Worm (Caenorhabditis elegans) whole organism, young adult: ENCODE measurements around the gene sdz-26.

Experiments used
- F22D6.2 ChIP-seq: sonication (generic microtip); optimal IDR thresholded peaks from 2 replicates; lab custom pipeline; 2016; ENCODE audit warnings: mild to moderate bottlenecking, missing genetic modification characterization, missing compliant biosample characterization
- F37B4.10 ChIP-seq: fragments of 200-800 bp; sonication (Bioruptor generic); IDR thresholded peaks from 2 replicates; pipeline ENCODE4 v1.3.6; 2022; ENCODE audit warnings: missing genetic modification characterization, missing compliant biosample characterization
- F49E8.2 ChIP-seq: sonication (generic microtip); optimal IDR thresholded peaks from 3 replicates; lab custom pipeline; 2017; ENCODE audit warnings: missing genetic modification characterization, mild to moderate bottlenecking, missing compliant biosample characterization, antibody characterized with exemption, moderate library complexity; ENCODE audit not compliant: insufficient read depth
- F52B5.7 ChIP-seq: sonication (generic microtip); optimal IDR thresholded peaks from 2 replicates; lab custom pipeline; 2016; ENCODE audit warnings: mild to moderate bottlenecking, missing genetic modification characterization, missing compliant biosample characterization
- F55B11.4 ChIP-seq: sonication (generic microtip); optimal IDR thresholded peaks from 2 replicates; lab custom pipeline; 2016; ENCODE audit warnings: missing compliant biosample characterization, missing genetic modification characterization, borderline replicate concordance; ENCODE audit not compliant: insufficient read depth
- F57A8.1 ChIP-seq: fragments of 200-800 bp; sonication (Bioruptor generic); optimal IDR thresholded peaks from 2 replicates; lab custom pipeline; 2018; ENCODE audit warnings: mild to moderate bottlenecking, missing genetic modification characterization, moderate library complexity, missing compliant biosample characterization
- T07F8.4 ChIP-seq: sonication (generic microtip); optimal IDR thresholded peaks from 2 replicates; lab custom pipeline; 2016; ENCODE audit warnings: mild to moderate bottlenecking, missing genetic modification characterization, moderate library complexity, missing compliant biosample characterization
- Y56A3A.18 ChIP-seq: fragments of 200-800 bp; sonication (Bioruptor generic); IDR thresholded peaks from 2 replicates; pipeline ENCODE4 v1.3.6; 2022; ENCODE audit warnings: missing genetic modification reagents, missing genetic modification characterization, missing compliant biosample characterization
- Y67H2A.10 ChIP-seq: fragments of 200-800 bp; sonication (Bioruptor generic); conservative IDR thresholded peaks from 2 replicates; pipeline ENCODE4 v1.3.6; 2022; ENCODE audit warnings: missing genetic modification reagents, missing genetic modification characterization, missing compliant biosample characterization
- Y95B8A.8 ChIP-seq: fragments of 200-800 bp; sonication (Bioruptor generic); IDR thresholded peaks from 2 replicates; pipeline ENCODE4 v1.3.6; 2022; ENCODE audit warnings: missing genetic modification reagents, missing genetic modification characterization, missing compliant biosample characterization
- aptf-3 ChIP-seq: fragments of 200-800 bp; sonication (Bioruptor generic); IDR thresholded peaks from 2 replicates; pipeline ENCODE4 v1.3.6; 2022; ENCODE audit warnings: missing genetic modification characterization, missing compliant biosample characterization
- atf-7 ChIP-seq: sonication (generic microtip); optimal IDR thresholded peaks from 2 replicates; lab custom pipeline; 2017; ENCODE audit warnings: mild to moderate bottlenecking, missing genetic modification characterization, missing compliant biosample characterization
- attf-5 ChIP-seq: fragments of 200-800 bp; sonication (Bioruptor generic); optimal IDR thresholded peaks from 2 replicates; lab custom pipeline; 2018; ENCODE audit warnings: mild to moderate bottlenecking, missing genetic modification characterization, missing compliant biosample characterization
- bed-1 ChIP-seq: fragments of 200-800 bp; sonication (Bioruptor generic); IDR thresholded peaks from 2 replicates; pipeline ENCODE4 v1.3.6; 2022; ENCODE audit warnings: missing genetic modification reagents, missing genetic modification characterization, missing compliant biosample characterization
- bed-2 ChIP-seq: fragments of 200-800 bp; sonication (Bioruptor generic); IDR thresholded peaks from 2 replicates; pipeline ENCODE4 v1.3.6; 2022; ENCODE audit warnings: missing genetic modification reagents, missing genetic modification characterization, missing compliant biosample characterization
- ceh-100 ChIP-seq: fragments of 200-800 bp; sonication (Bioruptor generic); IDR thresholded peaks from 2 replicates; pipeline ENCODE4 v1.3.6; 2022; ENCODE audit warnings: missing genetic modification reagents, missing genetic modification characterization, missing compliant biosample characterization
- ceh-27 ChIP-seq: fragments of 200-800 bp; sonication (Bioruptor generic); optimal IDR thresholded peaks from 2 replicates; lab custom pipeline; 2018; ENCODE audit warnings: mild to moderate bottlenecking, missing genetic modification characterization, moderate library complexity, missing compliant biosample characterization
- ceh-58 ChIP-seq: fragments of 200-800 bp; sonication (Bioruptor generic); IDR thresholded peaks from 2 replicates; pipeline ENCODE4 v1.3.6; 2022; ENCODE audit warnings: missing genetic modification characterization, missing compliant biosample characterization
- ceh-79 ChIP-seq: sonication (generic microtip); optimal IDR thresholded peaks from 2 replicates; lab custom pipeline; 2017; ENCODE audit warnings: mild to moderate bottlenecking, missing genetic modification characterization, missing compliant biosample characterization
- egl-44 ChIP-seq: fragments of 200-800 bp; sonication (Bioruptor generic); IDR thresholded peaks from 2 replicates; pipeline ENCODE4 v1.3.6; 2022; ENCODE audit warnings: missing genetic modification reagents, missing genetic modification characterization, missing compliant biosample characterization
- gei-17 ChIP-seq: fragments of 200-800 bp; sonication (Bioruptor generic); optimal IDR thresholded peaks from 2 replicates; lab custom pipeline; 2018; ENCODE audit warnings: mild to moderate bottlenecking, missing genetic modification characterization, missing compliant biosample characterization
- him-1 ChIP-seq: sonication (generic microtip); optimal IDR thresholded peaks from 2 replicates; lab custom pipeline; 2016; ENCODE audit warnings: missing genotype, missing genetic modification reagents, missing genetic modification characterization, missing compliant biosample characterization
- hrde-1 ChIP-seq: sonication (generic microtip); optimal IDR thresholded peaks from 2 replicates; lab custom pipeline; 2016; ENCODE audit warnings: missing genetic modification characterization, mild to moderate bottlenecking, missing compliant biosample characterization, moderate library complexity, missing genotype, missing genetic modification reagents, borderline replicate concordance
- lag-1 ChIP-seq: fragments of 200-800 bp; sonication (Bioruptor generic); IDR thresholded peaks from 2 replicates; pipeline ENCODE4 v1.3.6; 2022; ENCODE audit warnings: missing genetic modification reagents, missing genetic modification characterization, missing compliant biosample characterization
- let-526 ChIP-seq: fragments of 200-800 bp; sonication (Bioruptor generic); IDR thresholded peaks from 2 replicates; pipeline ENCODE4 v1.3.6; 2022; ENCODE audit warnings: missing genetic modification reagents, missing genetic modification characterization, missing compliant biosample characterization
- lin-40 ChIP-seq: sonication (generic microtip); optimal IDR thresholded peaks from 2 replicates; lab custom pipeline; 2016; ENCODE audit warnings: missing genetic modification characterization, mild to moderate bottlenecking, missing compliant biosample characterization, missing genotype, missing genetic modification reagents
- lin-54 ChIP-seq: fragments of 200-800 bp; sonication (Bioruptor generic); optimal IDR thresholded peaks from 2 replicates; lab custom pipeline; 2018; ENCODE audit warnings: mild to moderate bottlenecking, missing genetic modification characterization, missing compliant biosample characterization
- lir-1 ChIP-seq: fragments of 200-800 bp; sonication (Bioruptor generic); conservative IDR thresholded peaks from 2 replicates; pipeline ENCODE4 v1.3.6; 2022; ENCODE audit warnings: missing genetic modification reagents, missing genetic modification characterization, missing compliant biosample characterization
- madf-8 ChIP-seq: fragments of 200-800 bp; sonication (Bioruptor generic); conservative IDR thresholded peaks from 2 replicates; pipeline ENCODE4 v1.3.6; 2022; ENCODE audit warnings: missing genetic modification reagents, missing genetic modification characterization, missing compliant biosample characterization
- mcd-1 ChIP-seq: fragments of 200-800 bp; sonication (Bioruptor generic); IDR thresholded peaks from 2 replicates; pipeline ENCODE4 v1.3.6; 2022; ENCODE audit warnings: missing genetic modification reagents, missing genetic modification characterization, missing compliant biosample characterization
- mel-28 ChIP-seq: sonication (generic microtip); optimal IDR thresholded peaks from 2 replicates; lab custom pipeline; 2016; ENCODE audit warnings: borderline replicate concordance, mild to moderate bottlenecking, missing genetic modification characterization, missing compliant biosample characterization
- nfya-2 ChIP-seq: fragments of 200-800 bp; sonication (Bioruptor generic); IDR thresholded peaks from 2 replicates; pipeline ENCODE4 v1.3.6; 2022; ENCODE audit warnings: missing genetic modification reagents, missing genetic modification characterization, missing compliant biosample characterization
- nhr-120 ChIP-seq: fragments of 200-800 bp; sonication (Bioruptor generic); IDR thresholded peaks from 2 replicates; pipeline ENCODE4 v1.3.6; 2022; ENCODE audit warnings: missing genetic modification characterization, missing compliant biosample characterization
- nhr-27 ChIP-seq: fragments of 200-800 bp; sonication (Bioruptor generic); optimal IDR thresholded peaks from 2 replicates; lab custom pipeline; 2018; ENCODE audit warnings: mild to moderate bottlenecking, missing genetic modification characterization, moderate library complexity, missing compliant biosample characterization
- repo-1 ChIP-seq: sonication (generic microtip); optimal IDR thresholded peaks from 2 replicates; lab custom pipeline; 2017; ENCODE audit warnings: mild to moderate bottlenecking, missing genetic modification characterization, missing compliant biosample characterization
- sdz-38 ChIP-seq: sonication (generic microtip); optimal IDR thresholded peaks from 2 replicates; lab custom pipeline; 2016; ENCODE audit warnings: missing genotype, missing genetic modification characterization, missing compliant biosample characterization
- sea-2 ChIP-seq: fragments of 200-800 bp; sonication (Bioruptor generic); IDR thresholded peaks from 2 replicates; pipeline ENCODE4 v1.3.6; 2022; ENCODE audit warnings: missing genetic modification characterization, missing compliant biosample characterization
- snpc-3.4 ChIP-seq: sonication (generic microtip); optimal IDR thresholded peaks from 2 replicates; lab custom pipeline; 2017; ENCODE audit warnings: missing genetic modification characterization, mild to moderate bottlenecking, missing compliant biosample characterization, antibody characterized with exemption, moderate library complexity, missing genotype, missing genetic modification reagents
- snpc-4 ChIP-seq, 5 experiments: fragments of 150-350 bp in 1 of 5; sonication (generic microtip) in 4 of 5; optimal IDR thresholded peaks; 2 replicates each; lab custom pipeline; 2014 to 2018; ENCODE audit warnings: missing genetic modification characterization in 5 of 5, missing biosample characterization in 3 of 5, antibody characterized with exemption in 2 of 5, mild to moderate bottlenecking in 2 of 5, missing compliant biosample characterization in 2 of 5, missing genotype in 2 of 5, moderate library complexity in 2 of 5, missing genetic modification reagents in 1 of 5
- tbp1 ChIP-seq: fragments of 200-800 bp; sonication (Bioruptor generic); optimal IDR thresholded peaks from 2 replicates; lab custom pipeline; 2018; ENCODE audit warnings: mild to moderate bottlenecking, missing genetic modification characterization, missing compliant biosample characterization
- tbx-9 ChIP-seq: sonication (generic microtip); optimal IDR thresholded peaks from 2 replicates; lab custom pipeline; 2016; ENCODE audit warnings: borderline replicate concordance, missing genetic modification characterization, inconsistent platforms, missing compliant biosample characterization
- unc-130 ChIP-seq: sonication (generic microtip); optimal IDR thresholded peaks from 2 replicates; lab custom pipeline; 2016; ENCODE audit warnings: missing genetic modification reagents, missing genetic modification characterization, missing compliant biosample characterization
- unc-62 ChIP-seq: fragments of 150-350 bp; optimal IDR thresholded peaks from 2 replicates; lab custom pipeline; 2014; ENCODE audit warnings: missing biosample characterization, missing genetic modification reagents, missing genetic modification characterization
- ztf-18 ChIP-seq: sonication (generic microtip); optimal IDR thresholded peaks from 2 replicates; lab custom pipeline; 2016; ENCODE audit warnings: missing genotype, mild to moderate bottlenecking, missing genetic modification characterization, missing compliant biosample characterization
- ztf-22 ChIP-seq: fragments of 200-800 bp; sonication (Bioruptor generic); optimal IDR thresholded peaks from 2 replicates; lab custom pipeline; 2018; ENCODE audit warnings: mild to moderate bottlenecking, missing genetic modification characterization, moderate library complexity, missing compliant biosample characterization
- ztf-25 ChIP-seq: fragments of 200-800 bp; sonication (Bioruptor generic); IDR thresholded peaks from 2 replicates; pipeline ENCODE4 v1.3.6; 2022; ENCODE audit warnings: missing genetic modification reagents, missing genetic modification characterization, missing compliant biosample characterization
- ztf-26 ChIP-seq: sonication (generic microtip); optimal IDR thresholded peaks from 2 replicates; lab custom pipeline; 2017; ENCODE audit warnings: missing genetic modification characterization, missing compliant biosample characterization
- ztf-28 ChIP-seq: fragments of 200-800 bp; sonication (Bioruptor generic); IDR thresholded peaks from 2 replicates; pipeline ENCODE4 v1.3.6; 2022; ENCODE audit warnings: missing genetic modification reagents, missing genetic modification characterization, missing compliant biosample characterization
- ztf-6 ChIP-seq: fragments of 200-800 bp; sonication (Bioruptor generic); IDR thresholded peaks from 2 replicates; pipeline ENCODE4 v1.3.6; 2022; ENCODE audit warnings: missing genetic modification reagents, missing genetic modification characterization, missing compliant biosample characterization

sdz-26 gene

DNA sequence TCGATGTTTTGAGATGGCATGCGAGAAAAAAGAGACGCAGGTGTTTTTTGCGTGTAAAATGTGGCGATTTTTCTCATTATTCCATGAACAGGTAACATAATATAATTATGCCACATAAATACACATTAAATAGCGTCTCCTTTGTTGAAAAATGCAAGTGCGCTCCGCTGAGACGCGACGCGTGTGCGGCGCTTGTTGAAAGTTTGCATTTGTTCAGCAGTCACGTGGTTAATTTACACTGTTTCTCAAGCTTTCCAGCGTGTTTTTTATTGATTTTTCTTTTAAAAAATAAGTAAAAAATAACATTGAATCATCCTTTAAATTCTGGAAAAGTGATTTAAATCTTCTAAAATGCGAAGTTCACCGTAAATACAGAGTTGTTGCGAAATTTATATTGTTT, 18.0 kb downstream of the sdz-26 start (continued):
- TF ChIP-seq sea-2 (no peak), let-526 (GFP tag; lab: Robert Waterston, UW) (no peak), repo-1 (tag; lab: Kevin White, UChicago) (no peak), Y67H2A.10 (GFP tag; lab: Robert Waterston, UW) (no peak; the same call in 1 of the 2 replicates), ceh-27 (GFP tag; lab: Kevin White, UChicago) (no peak), F37B4.10 (GFP tag; lab: Robert Waterston, UW) (no peak), nfya-2 (GFP tag; lab: Robert Waterston, UW) (no peak), ztf-28 (GFP tag; lab: Robert Waterston, UW) (no peak), lag-1 (GFP tag; lab: Robert Waterston, UW) (no peak), attf-5 (GFP tag; lab: Kevin White, UChicago) (peak; percentile 94), F55B11.4 (tag; lab: Kevin White, UChicago) (no peak), him-1 (tag; lab: Kevin White, UChicago) (no peak), lin-40 (tag; lab: Kevin White, UChicago) (peak; percentile 65), bed-1 (GFP tag; lab: Robert Waterston, UW) (no peak), snpc-4 (GFP tag; optimal IDR thresholded peaks at IDR 0.05; lab: Kevin White, UChicago) (no peak), snpc-4 (tag; optimal IDR thresholded peaks at IDR 0.05; lab: Kevin White, UChicago) (peak; percentile 45 to 65 (median 51)), ceh-79 (tag; lab: Kevin White, UChicago) (no peak), ceh-58 (no peak), tbp1 (GFP tag; lab: Kevin White, UChicago) (peak; percentile 3), ztf-22 (GFP tag; lab: Kevin White, UChicago) (no peak), F52B5.7 (tag; lab: Kevin White, UChicago) (no peak), lir-1 (GFP tag; lab: Robert Waterston, UW) (no peak), ztf-26 (peak; percentile 73), ztf-25 (no peak), F22D6.2 (no peak), mcd-1 (GFP tag; lab: Robert Waterston, UW) (peak; percentile 95), hrde-1 (tag; lab: Kevin White, UChicago) (no peak), madf-8 (no peak), aptf-3 (GFP tag; lab: Robert Waterston, UW) (no peak), lin-54 (peak; percentile 68), nhr-27 (tag; lab: Kevin White, UChicago) (no peak), snpc-3.4 (tag; lab: Kevin White, UChicago) (peak; percentile 15), bed-2 (GFP tag; lab: Robert Waterston, UW) (no peak), T07F8.4 (no peak), unc-130 (no peak), atf-7 (no peak), unc-62 (GFP tag; lab: Kevin White, UChicago) (no peak), mel-28 (no peak), ztf-6 (GFP tag; lab: Robert Waterston, UW) (no peak), tbx-9 (tag; lab: Kevin White, UChicago) (no peak), F57A8.1 (no peak), sdz-38 (tag; lab: Kevin White, UChicago) (no peak), Y56A3A.18 (GFP tag; lab: Robert Waterston, UW) (no peak), F49E8.2 (tag; lab: Kevin White, UChicago) (no peak), ceh-100 (GFP tag; lab: Robert Waterston, UW) (no peak), gei-17 (GFP tag; lab: Kevin White, UChicago) (no peak), nhr-120 (GFP tag; lab: Robert Waterston, UW) (no peak), Y95B8A.8 (no peak), egl-44 (GFP tag; lab: Robert Waterston, UW) (no peak), ztf-18 (peak; percentile 28)
